Worm (Caenorhabditis elegans): ENCODE measurements around the gene ZC239.3.
"Not testable (repeated sequence)": the region's sequence is repeated elsewhere in the genome, so short reads cannot be mapped to it uniquely, and the experiment has no call there.

ce11 chrII:3215762-3216161 is at the start of gene ZC239.3:
- not testable (repeated sequence) for TF ChIP-seq fkh-10 (GFP tag; optimal IDR thresholded peaks at IDR 0.05); ama-1 (optimal IDR thresholded peaks at IDR 0.05); fax-1 (tag; optimal IDR thresholded peaks at IDR 0.05); lin-11 (tag; optimal IDR thresholded peaks at IDR 0.05); nhr-11 (tag; optimal IDR thresholded peaks at IDR 0.05)
